Fruit fly (Drosophila melanogaster) whole organism, adult: ENCODE data around the gene Nmnat.

ENCODE experiments used
- CG12768 ChIP-seq: fragments of 200-800 bp; sonication (Bioruptor generic); optimal IDR thresholded peaks from 2 replicates; lab custom pipeline; 2017; ENCODE audit warnings: missing biosample characterization, missing genetic modification characterization, mild to moderate bottlenecking, moderate library complexity, missing genetic modification reagents
- CG1620 ChIP-seq: fragments of 200-800 bp; sonication (Bioruptor generic); optimal IDR thresholded peaks from 2 replicates; lab custom pipeline; 2016; ENCODE audit warnings: missing biosample characterization, missing genetic modification characterization
- CG5204 ChIP-seq: fragments of 200-800 bp; sonication (Bioruptor generic); optimal IDR thresholded peaks from 2 replicates; lab custom pipeline; 2016; ENCODE audit warnings: missing biosample characterization, missing genetic modification characterization
- CG7101 ChIP-seq: fragments of 200-800 bp; sonication (Bioruptor generic); optimal IDR thresholded peaks from 2 replicates; lab custom pipeline; 2018; ENCODE audit warnings: missing biosample characterization, mild to moderate bottlenecking, missing genetic modification characterization, moderate library complexity
- Clk ChIP-seq: fragments of 200-800 bp; sonication (Bioruptor generic); optimal IDR thresholded peaks from 2 replicates; lab custom pipeline; 2017; ENCODE audit warnings: missing biosample characterization, missing genetic modification characterization
- Hr96 ChIP-seq: fragments of 200-800 bp; sonication (Bioruptor generic); optimal IDR thresholded peaks from 2 replicates; lab custom pipeline; 2016; ENCODE audit warnings: missing biosample characterization, missing genetic modification characterization
- Mnt ChIP-seq: fragments of 200-800 bp; sonication (Bioruptor generic); optimal IDR thresholded peaks from 2 replicates; lab custom pipeline; 2016; ENCODE audit warnings: missing biosample characterization, mild to moderate bottlenecking, missing genetic modification characterization
- bab1 ChIP-seq: fragments of 200-800 bp; sonication (Bioruptor generic); optimal IDR thresholded peaks from 3 replicates; lab custom pipeline; 2019; ENCODE audit warnings: missing biosample characterization, mild to moderate bottlenecking, missing genetic modification characterization, moderate library complexity
- cic ChIP-seq: fragments of 200-800 bp; sonication (Bioruptor generic); optimal IDR thresholded peaks from 2 replicates; lab custom pipeline; 2017; ENCODE audit warnings: missing biosample characterization, mild to moderate bottlenecking, missing genetic modification characterization, moderate library complexity
- cnc ChIP-seq, 2 experiments: fragments of >200 bp; optimal IDR thresholded peaks; 2 replicates each; lab custom pipeline; 2017
- ovo ChIP-seq: fragments of 200-800 bp; sonication (Bioruptor generic); optimal IDR thresholded peaks from 2 replicates; lab custom pipeline; 2016; ENCODE audit warnings: missing biosample characterization, missing genetic modification characterization
- pad ChIP-seq: fragments of 200-800 bp; sonication (Bioruptor generic); optimal IDR thresholded peaks from 3 replicates; lab custom pipeline; 2017; ENCODE audit warnings: missing biosample characterization, missing genetic modification characterization, mild to moderate bottlenecking, moderate library complexity, missing genetic modification reagents
- toe ChIP-seq: fragments of 200-800 bp; sonication (Bioruptor generic); optimal IDR thresholded peaks from 2 replicates; lab custom pipeline; 2016; ENCODE audit warnings: missing biosample characterization, missing genetic modification characterization

DNA sequence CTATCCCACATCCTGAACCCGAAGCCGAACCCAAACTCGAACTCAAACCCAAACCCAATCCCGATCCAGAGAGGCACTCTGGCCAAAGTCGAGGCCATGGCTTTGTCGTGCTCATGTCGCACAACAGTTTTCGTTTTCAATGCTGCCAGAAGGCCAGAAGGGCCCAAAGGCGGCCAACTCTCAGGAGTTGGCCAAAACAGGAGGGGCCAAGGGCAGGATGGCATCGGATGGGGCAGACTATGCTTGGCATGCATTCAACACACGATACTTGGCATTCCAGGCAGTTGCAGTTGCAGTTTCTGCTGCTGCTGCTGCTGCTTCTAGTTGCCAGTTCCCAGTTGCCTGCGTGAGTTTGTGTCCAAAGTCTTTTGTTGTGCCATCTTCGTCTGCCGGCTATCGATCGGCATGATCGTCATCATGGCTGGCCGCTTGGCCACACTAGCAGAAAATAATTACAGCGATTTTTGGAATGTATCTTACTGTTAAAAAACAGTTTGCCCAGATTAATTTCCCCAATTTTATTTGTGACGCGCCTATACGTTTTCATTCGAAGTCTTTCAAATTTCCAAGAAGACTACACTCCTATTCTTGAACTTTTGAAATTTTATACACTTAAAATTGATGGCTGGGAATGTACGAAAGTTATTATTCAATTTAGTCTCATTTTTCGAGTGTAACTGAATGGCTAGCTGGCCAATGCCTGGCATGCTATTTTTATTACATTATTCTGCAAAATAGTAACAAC, 25.5 kb downstream of the Nmnat start:
- TF ChIP-seq pad (GFP tag; lab: Kevin White, UChicago), result no peak
- TF ChIP-seq CG1620, result no peak
- TF ChIP-seq Hr96 (GFP tag; lab: Kevin White, UChicago), result no peak
- no peak for TF ChIP-seq CG12768
- TF ChIP-seq CG7101 (tag; lab: Kevin White, UChicago), result no peak
- TF ChIP-seq ovo (GFP tag; lab: Kevin White, UChicago), result no peak
- no peak for TF ChIP-seq cic
- TF ChIP-seq bab1 (GFP tag; lab: Kevin White, UChicago), result no peak
- TF ChIP-seq CG5204 (GFP tag; lab: Kevin White, UChicago), result no peak
- TF ChIP-seq Mnt (GFP tag; lab: Kevin White, UChicago), result no peak
- no peak for TF ChIP-seq cnc (optimal IDR thresholded peaks at IDR 0.05; lab: Kevin White, UChicago)
- no peak for TF ChIP-seq toe (GFP tag; lab: Kevin White, UChicago)
- no peak for TF ChIP-seq Clk (GFP tag; lab: Kevin White, UChicago)
